Fruit fly (Drosophila melanogaster) whole organism, embryonic: ENCODE data around the gene MtnD.

ENCODE experiments used
- ATbp ChIP-seq: fragments of 200-800 bp; sonication (Bioruptor generic); optimal IDR thresholded peaks from 2 replicates; lab custom pipeline; 2017; ENCODE audit warnings: missing biosample characterization, mild to moderate bottlenecking, missing genetic modification characterization, missing genetic modification reagents
- Ada2b ChIP-seq: fragments of 200-800 bp; sonication (Bioruptor generic); IDR thresholded peaks from 2 replicates; pipeline ENCODE4 v1.3.6; 2022; ENCODE audit warnings: missing biosample characterization, missing genetic modification characterization
- Atf6 ChIP-seq: fragments of 200-800 bp; sonication (Bioruptor generic); IDR thresholded peaks from 2 replicates; pipeline ENCODE4 v1.3.6; 2022; ENCODE audit warnings: missing biosample characterization, missing genetic modification characterization
- Bgb ChIP-seq: fragments of 200-800 bp; sonication (Bioruptor generic); IDR thresholded peaks from 2 replicates; pipeline ENCODE4 v1.3.6; 2022; ENCODE audit warnings: missing biosample characterization, missing genetic modification characterization; ENCODE audit not compliant: partially characterized antibody
- CG10431 ChIP-seq: fragments of 200-800 bp; sonication (Bioruptor generic); optimal IDR thresholded peaks from 3 replicates; lab custom pipeline; 2018; ENCODE audit warnings: missing biosample characterization, mild to moderate bottlenecking, missing genetic modification characterization
- CG10543 ChIP-seq: fragments of 200-800 bp; sonication (Bioruptor generic); optimal IDR thresholded peaks from 3 replicates; lab custom pipeline; 2017; ENCODE audit warnings: missing biosample characterization, mild to moderate bottlenecking, missing genetic modification characterization, moderate library complexity
- CG10654 ChIP-seq: fragments of 200-800 bp; sonication (Bioruptor generic); optimal IDR thresholded peaks from 2 replicates; lab custom pipeline; 2016; ENCODE audit warnings: missing biosample characterization, missing genetic modification characterization
- CG12299 ChIP-seq: fragments of 200-800 bp; sonication (Bioruptor generic); optimal IDR thresholded peaks from 2 replicates; lab custom pipeline; 2018; ENCODE audit warnings: missing biosample characterization, mild to moderate bottlenecking, missing genetic modification characterization
- CG12391 ChIP-seq: fragments of 200-800 bp; sonication (Bioruptor generic); optimal IDR thresholded peaks from 3 replicates; lab custom pipeline; 2018; ENCODE audit warnings: missing biosample characterization, mild to moderate bottlenecking, missing genetic modification characterization, moderate library complexity
- CG12769 ChIP-seq: fragments of 200-800 bp; sonication (Bioruptor generic); optimal IDR thresholded peaks from 2 replicates; lab custom pipeline; 2019; ENCODE audit warnings: missing biosample characterization, mild to moderate bottlenecking, missing genetic modification characterization, moderate library complexity
- CG13287 ChIP-seq: fragments of 200-800 bp; sonication (Bioruptor generic); IDR thresholded peaks from 2 replicates; pipeline ENCODE4 v1.3.6; 2022; ENCODE audit warnings: missing biosample characterization, missing genetic modification characterization; ENCODE audit not compliant: partially characterized antibody
- CG15514 ChIP-seq: fragments of 200-800 bp; sonication (Bioruptor generic); optimal IDR thresholded peaks from 3 replicates; lab custom pipeline; 2017; ENCODE audit warnings: missing biosample characterization, missing genetic modification characterization, mild to moderate bottlenecking, moderate library complexity, missing genetic modification reagents
- CG15601 ChIP-seq: fragments of 200-800 bp; sonication (Bioruptor generic); optimal IDR thresholded peaks from 3 replicates; lab custom pipeline; 2019; ENCODE audit warnings: missing biosample characterization, mild to moderate bottlenecking, missing genetic modification characterization, moderate library complexity
- CG1603 ChIP-seq: fragments of 200-800 bp; sonication (Bioruptor generic); optimal IDR thresholded peaks from 2 replicates; lab custom pipeline; 2019; ENCODE audit warnings: missing biosample characterization, mild to moderate bottlenecking, missing genetic modification characterization, moderate library complexity
- CG17186 ChIP-seq: fragments of 200-800 bp; sonication (Bioruptor generic); optimal IDR thresholded peaks from 3 replicates; lab custom pipeline; 2017; ENCODE audit warnings: missing biosample characterization, missing genetic modification reagents, missing genetic modification characterization
- CG18599 ChIP-seq: fragments of 200-800 bp; sonication (Bioruptor generic); optimal IDR thresholded peaks from 3 replicates; lab custom pipeline; 2017; ENCODE audit warnings: missing biosample characterization, missing genetic modification characterization, mild to moderate bottlenecking, moderate library complexity, missing genetic modification reagents
- CG2116 ChIP-seq: fragments of 200-800 bp; sonication (Bioruptor generic); optimal IDR thresholded peaks from 3 replicates; lab custom pipeline; 2018; ENCODE audit warnings: missing biosample characterization, mild to moderate bottlenecking, missing genetic modification characterization
- CG33557 ChIP-seq: fragments of 200-800 bp; sonication (Bioruptor generic); optimal IDR thresholded peaks from 2 replicates; lab custom pipeline; 2019; ENCODE audit warnings: missing biosample characterization, mild to moderate bottlenecking, missing genetic modification characterization, moderate library complexity
- CG4617 ChIP-seq: fragments of 200-800 bp; sonication (Bioruptor generic); optimal IDR thresholded peaks from 3 replicates; lab custom pipeline; 2016; ENCODE audit warnings: missing biosample characterization, missing genetic modification characterization, borderline replicate concordance
- CG5180 ChIP-seq: fragments of 200-800 bp; sonication (Bioruptor generic); optimal IDR thresholded peaks from 3 replicates; lab custom pipeline; 2017; ENCODE audit warnings: missing biosample characterization, missing genetic modification characterization, mild to moderate bottlenecking, moderate library complexity, missing genetic modification reagents
- CG6813 ChIP-seq: fragments of 200-800 bp; sonication (Bioruptor generic); optimal IDR thresholded peaks from 2 replicates; lab custom pipeline; 2017; ENCODE audit warnings: missing biosample characterization, missing genetic modification characterization, mild to moderate bottlenecking, moderate library complexity, missing genetic modification reagents
- CG7271 ChIP-seq: fragments of 200-800 bp; sonication (Bioruptor generic); optimal IDR thresholded peaks from 2 replicates; lab custom pipeline; 2018; ENCODE audit warnings: missing biosample characterization, mild to moderate bottlenecking, missing genetic modification characterization, moderate library complexity
- CG7357 ChIP-seq: fragments of 200-800 bp; sonication (Bioruptor generic); IDR thresholded peaks from 3 replicates; pipeline ENCODE4 v1.3.6; 2022; ENCODE audit warnings: missing biosample characterization, missing genetic modification characterization
- CG7745 ChIP-seq: fragments of 200-800 bp; sonication (Bioruptor generic); optimal IDR thresholded peaks from 2 replicates; lab custom pipeline; 2018; ENCODE audit warnings: missing biosample characterization, mild to moderate bottlenecking, missing genetic modification characterization, moderate library complexity
- CG7987 ChIP-seq: fragments of 200-800 bp; sonication (Bioruptor generic); optimal IDR thresholded peaks from 2 replicates; lab custom pipeline; 2018; ENCODE audit warnings: missing biosample characterization, mild to moderate bottlenecking, missing genetic modification characterization, moderate library complexity
- CG8089 ChIP-seq: fragments of 200-800 bp; sonication (Bioruptor generic); optimal IDR thresholded peaks from 3 replicates; lab custom pipeline; 2016; ENCODE audit warnings: missing biosample characterization, missing genetic modification characterization
- CG8765 ChIP-seq: fragments of 200-800 bp; sonication (Bioruptor generic); IDR thresholded peaks from 2 replicates; pipeline ENCODE4 v1.3.6; 2022; ENCODE audit warnings: missing biosample characterization, missing genetic modification characterization
- CHES-1-like ChIP-seq: fragments of 200-800 bp; sonication (Bioruptor generic); optimal IDR thresholded peaks from 2 replicates; lab custom pipeline; 2016; ENCODE audit warnings: missing biosample characterization, missing genetic modification characterization
- CTCF ChIP-seq: fragments of 200-800 bp; sonication (Bioruptor generic); optimal IDR thresholded peaks from 2 replicates; lab custom pipeline; 2017; ENCODE audit warnings: missing biosample characterization, mild to moderate bottlenecking, missing genetic modification characterization, moderate library complexity
- Dll ChIP-seq: fragments of 200-800 bp; sonication (Bioruptor generic); IDR thresholded peaks from 4 replicates; pipeline ENCODE4 v1.3.6; 2022; ENCODE audit warnings: missing biosample characterization, missing genetic modification characterization; ENCODE audit not compliant: partially characterized antibody
- Jarid2 ChIP-seq: fragments of 200-800 bp; sonication (Bioruptor generic); optimal IDR thresholded peaks from 3 replicates; lab custom pipeline; 2017; ENCODE audit warnings: mild to moderate bottlenecking, missing biosample characterization, missing genetic modification reagents, missing genetic modification characterization
- PHDP ChIP-seq: fragments of 200-800 bp; sonication (Bioruptor generic); optimal IDR thresholded peaks from 3 replicates; lab custom pipeline; 2018; ENCODE audit warnings: missing biosample characterization, mild to moderate bottlenecking, missing genetic modification characterization, moderate library complexity
- Stat92E ChIP-seq, 3 experiments: fragments of >200 bp in 2 of 3; fragments of 200-800 bp in 1 of 3; sonication (Bioruptor generic) in 1 of 3; optimal IDR thresholded peaks; 2 replicates each; lab custom pipeline; 2017 to 2019; ENCODE audit warnings: missing biosample characterization in 3 of 3, missing genetic modification characterization in 3 of 3, mild to moderate bottlenecking in 1 of 3, moderate library complexity in 1 of 3
- ash1 ChIP-seq: fragments of 200-800 bp; sonication (Bioruptor generic); optimal IDR thresholded peaks from 2 replicates; lab custom pipeline; 2018; ENCODE audit warnings: missing biosample characterization, mild to moderate bottlenecking, missing genetic modification characterization
- chinmo ChIP-seq: fragments of 200-800 bp; sonication (Bioruptor generic); IDR thresholded peaks from 4 replicates; pipeline ENCODE4 v1.3.6; 2022; ENCODE audit warnings: missing biosample characterization, missing genetic modification characterization; ENCODE audit not compliant: partially characterized antibody
- danr ChIP-seq: fragments of 200-800 bp; sonication (Bioruptor generic); IDR thresholded peaks from 2 replicates; pipeline ENCODE4 v1.3.6; 2022; ENCODE audit warnings: missing biosample characterization, missing genetic modification characterization
- dmrt11E ChIP-seq: fragments of 200-800 bp; sonication (Bioruptor generic); optimal IDR thresholded peaks from 3 replicates; lab custom pipeline; 2018; ENCODE audit warnings: missing biosample characterization, mild to moderate bottlenecking, missing genetic modification characterization, moderate library complexity
- fd102C ChIP-seq: fragments of 200-800 bp; sonication (Bioruptor generic); optimal IDR thresholded peaks from 2 replicates; lab custom pipeline; 2018; ENCODE audit warnings: missing biosample characterization, mild to moderate bottlenecking, missing genetic modification characterization, moderate library complexity
- fru ChIP-seq: fragments of >200 bp; optimal IDR thresholded peaks from 2 replicates; lab custom pipeline; 2017
- grn ChIP-seq: fragments of 200-800 bp; sonication (Bioruptor generic); optimal IDR thresholded peaks from 3 replicates; lab custom pipeline; 2017; ENCODE audit warnings: missing biosample characterization, missing genetic modification characterization
- gsb-n ChIP-seq: fragments of 200-800 bp; sonication (Bioruptor generic); optimal IDR thresholded peaks from 3 replicates; lab custom pipeline; 2018; ENCODE audit warnings: missing biosample characterization, mild to moderate bottlenecking, missing genetic modification characterization
- hkb ChIP-seq, 2 experiments: fragments of 200-800 bp in 1 of 2; fragments of >200 bp in 1 of 2; sonication (Bioruptor generic) in 1 of 2; IDR thresholded peaks in 1 of 2; optimal IDR thresholded peaks in 1 of 2; 2 replicates each; pipeline versions ENCODE4 v1.3.6 to Lab custom; 2017 to 2022; ENCODE audit warnings: missing biosample characterization in 1 of 2, missing genetic modification characterization in 1 of 2
- hth ChIP-seq: fragments of >200 bp; optimal IDR thresholded peaks from 2 replicates; lab custom pipeline; 2017; ENCODE audit warnings: inconsistent platforms
- pros ChIP-seq: fragments of 200-800 bp; sonication (Bioruptor generic); optimal IDR thresholded peaks from 3 replicates; lab custom pipeline; 2019; ENCODE audit warnings: missing biosample characterization, mild to moderate bottlenecking, missing genetic modification characterization, moderate library complexity
- shn ChIP-seq: fragments of 200-800 bp; sonication (Bioruptor generic); optimal IDR thresholded peaks from 3 replicates; lab custom pipeline; 2016; ENCODE audit warnings: missing biosample characterization, missing genetic modification characterization
- slbo ChIP-seq: fragments of 200-800 bp; sonication (Bioruptor generic); IDR thresholded peaks from 2 replicates; pipeline ENCODE4 v1.3.6; 2022; ENCODE audit warnings: missing biosample characterization, missing genetic modification characterization
- stwl ChIP-seq: fragments of 200-800 bp; sonication (Bioruptor generic); optimal IDR thresholded peaks from 3 replicates; lab custom pipeline; 2018; ENCODE audit warnings: missing biosample characterization, mild to moderate bottlenecking, missing genetic modification characterization, moderate library complexity
- z ChIP-seq: fragments of 200-800 bp; sonication (Bioruptor generic); IDR thresholded peaks from 3 replicates; pipeline ENCODE4 v1.3.6; 2022; ENCODE audit warnings: missing biosample characterization, missing genetic modification characterization

Gene MtnD

dm6 chr3R:20555720-20556280 is 21.0 kb downstream of the MtnD start (continued):
- TF ChIP-seq CG12391 (tag; lab: Kevin White, UChicago), result no peak
- TF ChIP-seq ATbp (GFP tag; lab: Kevin White, UChicago), result peak; percentile 73
- no peak for TF ChIP-seq hth (lab: Kevin White, UChicago)
- no peak for TF ChIP-seq Atf6
- TF ChIP-seq CG10543, result peak; percentile 95
- TF ChIP-seq dmrt11E (tag; lab: Kevin White, UChicago), result no peak
- TF ChIP-seq CG6813 (GFP tag; lab: Kevin White, UChicago), result peak; percentile 51
- TF ChIP-seq shn (GFP tag; lab: Kevin White, UChicago), result no peak
- 0 out of 2 replicates have a peak, but pooled peaks have one; percentile 12 for TF ChIP-seq CG13287
- no peak for TF ChIP-seq CG7357
- TF ChIP-seq CG12299 (tag; lab: Kevin White, UChicago), result peak; percentile 73
- peak; percentile 56 for TF ChIP-seq CG1603 (tag; lab: Kevin White, UChicago)
- no peak for TF ChIP-seq CG17186 (GFP tag; lab: Kevin White, UChicago)
- TF ChIP-seq fd102C (GFP tag; lab: Kevin White, UChicago), result peak; percentile 13
- TF ChIP-seq CHES-1-like (GFP tag; lab: Kevin White, UChicago), result no peak
- peak; percentile 75 for TF ChIP-seq CG33557 (GFP tag; lab: Kevin White, UChicago)
- TF ChIP-seq CG8089 (GFP tag; lab: Kevin White, UChicago), result no peak
- TF ChIP-seq CG7987, result no peak
- TF ChIP-seq CG8765, result no peak
- no peak for TF ChIP-seq stwl
- peak; percentile 65 for TF ChIP-seq CG15601 (tag; lab: Kevin White, UChicago)
- no peak for TF ChIP-seq CG2116 (GFP tag; lab: Kevin White, UChicago)
- peak; percentile 1 for TF ChIP-seq ash1
- TF ChIP-seq Bgb (GFP tag; lab: Robert Waterston, UW), result no peak
- TF ChIP-seq CG10431 (GFP tag; lab: Kevin White, UChicago), result peak; percentile 52
- no peak for TF ChIP-seq Jarid2 (GFP tag; lab: Kevin White, UChicago)
- no peak for TF ChIP-seq CG15514 (GFP tag; lab: Kevin White, UChicago)
- no peak for TF ChIP-seq CTCF
- TF ChIP-seq CG7271 (tag; lab: Kevin White, UChicago), result no peak
- TF ChIP-seq hkb (optimal IDR thresholded peaks at IDR 0.05; lab: Kevin White, UChicago), result no peak
- peak; percentile 8 for TF ChIP-seq hkb (GFP tag; IDR thresholded peaks at IDR 0.05; lab: Robert Waterston, UW)
- TF ChIP-seq chinmo (GFP tag; lab: Robert Waterston, UW), result peak; percentile 87; the same call in 3 of the 4 replicates
- TF ChIP-seq z (GFP tag; lab: Robert Waterston, UW), result no peak
- TF ChIP-seq PHDP, result peak; percentile 12
- peak; percentile 16 for TF ChIP-seq grn (GFP tag; lab: Kevin White, UChicago)
- TF ChIP-seq pros (GFP tag; lab: Kevin White, UChicago), result peak; percentile 50
- TF ChIP-seq CG5180, result peak; percentile 89
- no peak for TF ChIP-seq CG10654 (GFP tag; lab: Kevin White, UChicago)
- TF ChIP-seq gsb-n (tag; lab: Kevin White, UChicago), result peak; percentile 8
- TF ChIP-seq fru (lab: Kevin White, UChicago), result no peak
- TF ChIP-seq Dll (GFP tag; lab: Robert Waterston, UW), result peak; percentile 33; the same call in 1 of the 4 replicates
- no peak for TF ChIP-seq CG4617 (GFP tag; lab: Kevin White, UChicago)
- no peak for TF ChIP-seq CG18599 (GFP tag; lab: Kevin White, UChicago)
- no peak for TF ChIP-seq slbo
- TF ChIP-seq CG12769, result peak; percentile 27
- peak in 1 of 3 experiments; percentile 37 for TF ChIP-seq Stat92E (GFP tag; optimal IDR thresholded peaks at IDR 0.05; lab: Kevin White, UChicago)
- TF ChIP-seq Ada2b (GFP tag; lab: Robert Waterston, UW), result no peak
- TF ChIP-seq danr (GFP tag; lab: Robert Waterston, UW), result peak; percentile 33; the same call in 1 of the 2 replicates
- TF ChIP-seq CG7745 (tag; lab: Kevin White, UChicago), result no peak
